Worm (Caenorhabditis elegans): ENCODE data around the gene Y26G10.4.
A peak's percentile ranks its signal among the peaks of the same experiment; 100 is the strongest.

Gene Y26G10.4

ce11 chrV:17721709-17722108, 22.7 kb upstream of the Y26G10.4 start (continued):
- TF ChIP-seq xbp-1 (tag; optimal IDR thresholded peaks at IDR 0.05) (no peak), nhr-19 (GFP tag; conservative IDR thresholded peaks at IDR 0.05) (peak; percentile 18; the same call in 1 of the 2 replicates), ets-5 (GFP tag; IDR thresholded peaks at IDR 0.05) (no peak), C16A3.4 (tag; optimal IDR thresholded peaks at IDR 0.05) (no peak), pax-3 (tag; optimal IDR thresholded peaks at IDR 0.05) (no peak), pqm-1 (tag; optimal IDR thresholded peaks at IDR 0.05) (peak; percentile 95), egl-13 (tag; optimal IDR thresholded peaks at IDR 0.05) (no peak), mdl-1 (tag; optimal IDR thresholded peaks at IDR 0.05) (no peak), rnt-1 (tag; optimal IDR thresholded peaks at IDR 0.05) (no peak), dpl-1 (GFP tag; optimal IDR thresholded peaks at IDR 0.05) (no peak), ces-1 (GFP tag; optimal IDR thresholded peaks at IDR 0.05) (no peak), nhr-20 (tag; optimal IDR thresholded peaks at IDR 0.05) (peak; percentile 45), lin-13 (GFP tag; optimal IDR thresholded peaks at IDR 0.05) (no peak), lin-14 (GFP tag; optimal IDR thresholded peaks at IDR 0.05) (no peak), hlh-4 (tag; optimal IDR thresholded peaks at IDR 0.05) (no peak)

- TF ChIP-seq nhr-76 (tag; optimal IDR thresholded peaks at IDR 0.05) (no peak), tbx-2 (tag; optimal IDR thresholded peaks at IDR 0.05) (no peak), unc-86 (tag; optimal IDR thresholded peaks at IDR 0.05) (no peak), ceh-8 (GFP tag; optimal IDR thresholded peaks at IDR 0.05) (no peak), C16A3.4 (tag; optimal IDR thresholded peaks at IDR 0.05) (no peak), nhr-28 (tag; optimal IDR thresholded peaks at IDR 0.05) (no peak), jun-1 (tag; optimal IDR thresholded peaks at IDR 0.05) (no peak), ets-5 (GFP tag; IDR thresholded peaks at IDR 0.05) (no peak), ama-1 (optimal IDR thresholded peaks at IDR 0.05) (no peak), unc-62 (GFP tag; optimal IDR thresholded peaks at IDR 0.05) (no peak)
Observed at ce11 chrV:17718647-17719046, 19.6 kb upstream of the Y26G10.4 start, which contains the start of gene str-77. str-77 (plus strand) TSS chrV:17718947.

ce11 chrV:17714330-17714729, 15.3 kb upstream of the Y26G10.4 start, which contains the start of gene twk-33:
twk-33 (minus strand) TSS chrV:17714377.
- TF ChIP-seq jun-1 (tag; optimal IDR thresholded peaks at IDR 0.05) = peak; percentile 49
- TF ChIP-seq zag-1 (tag; optimal IDR thresholded peaks at IDR 0.05) = no peak
- no peak for TF ChIP-seq swsn-7 (tag; optimal IDR thresholded peaks at IDR 0.05)
- TF ChIP-seq lir-3 (tag; optimal IDR thresholded peaks at IDR 0.05; ENCODE audit: poor library complexity) = no peak
- TF ChIP-seq nhr-11 (tag; optimal IDR thresholded peaks at IDR 0.05) = no peak
- no peak for TF ChIP-seq nhr-19 (GFP tag; conservative IDR thresholded peaks at IDR 0.05)
- no peak for TF ChIP-seq F16B12.6 (tag; optimal IDR thresholded peaks at IDR 0.05)
- TF ChIP-seq mef-2 (tag; optimal IDR thresholded peaks at IDR 0.05) = no peak
- TF ChIP-seq efl-1 (optimal IDR thresholded peaks at IDR 0.05) = no peak
- TF ChIP-seq efl-1 (GFP tag; optimal IDR thresholded peaks at IDR 0.05 in 1 of 2) = no peak
- TF ChIP-seq unc-62 (GFP tag; optimal IDR thresholded peaks at IDR 0.05) = no peak
- no peak for TF ChIP-seq ama-1 (optimal IDR thresholded peaks at IDR 0.05)
- TF ChIP-seq ztf-11 (tag; optimal IDR thresholded peaks at IDR 0.05) = no peak
- TF ChIP-seq elt-3 (tag; optimal IDR thresholded peaks at IDR 0.05) = peak in 1 of 6 experiments; percentile 63
- TF ChIP-seq pqm-1 (tag; optimal IDR thresholded peaks at IDR 0.05) = peak; percentile 95
- TF ChIP-seq ets-5 (GFP tag; IDR thresholded peaks at IDR 0.05) = no peak
- no peak for TF ChIP-seq ceh-63 (GFP tag; optimal IDR thresholded peaks at IDR 0.05)
- no peak for TF ChIP-seq sptf-1 (tag; optimal IDR thresholded peaks at IDR 0.05)
- TF ChIP-seq mep-1 (tag; optimal IDR thresholded peaks at IDR 0.05) = no peak
- no peak for TF ChIP-seq hlh-4 (tag; optimal IDR thresholded peaks at IDR 0.05)
- TF ChIP-seq ceh-82 (tag; optimal IDR thresholded peaks at IDR 0.05) = no peak
- peak; percentile 40 for TF ChIP-seq tlp-1 (tag; optimal IDR thresholded peaks at IDR 0.05)
- TF ChIP-seq elt-2 (tag; optimal IDR thresholded peaks at IDR 0.05) = peak; percentile 96
